Fruit fly (Drosophila melanogaster) whole organism, prepupa: ENCODE measurements around the gene Cyp4ac3.

Experiments
- Blimp-1 ChIP-seq: fragments of 200-800 bp; sonication (Bioruptor generic); optimal IDR thresholded peaks from 3 replicates; lab custom pipeline; 2017; ENCODE audit warnings: missing biosample characterization, missing genetic modification characterization, mild to moderate bottlenecking, moderate library complexity, missing genetic modification reagents
- CG10631 ChIP-seq: fragments of 200-800 bp; sonication (Bioruptor generic); optimal IDR thresholded peaks from 2 replicates; lab custom pipeline; 2016; ENCODE audit warnings: missing biosample characterization, missing genetic modification characterization
- CG11294 ChIP-seq: fragments of 200-800 bp; sonication (Bioruptor generic); IDR thresholded peaks from 2 replicates; pipeline ENCODE4 v1.3.6; 2022; ENCODE audit warnings: missing biosample characterization, missing genetic modification characterization
- CG11762 ChIP-seq: fragments of 200-800 bp; sonication (Bioruptor generic); optimal IDR thresholded peaks from 3 replicates; lab custom pipeline; 2016; ENCODE audit warnings: missing biosample characterization, missing genetic modification characterization; ENCODE audit not compliant: insufficient read depth
- CG11902 ChIP-seq: fragments of 200-800 bp; sonication (Bioruptor generic); optimal IDR thresholded peaks from 3 replicates; lab custom pipeline; 2016; ENCODE audit warnings: missing biosample characterization, missing genetic modification characterization
- CG1621 ChIP-seq: fragments of 200-800 bp; sonication (Bioruptor generic); optimal IDR thresholded peaks from 3 replicates; lab custom pipeline; 2018; ENCODE audit warnings: missing biosample characterization, mild to moderate bottlenecking, missing genetic modification characterization
- CG3032 ChIP-seq: fragments of 200-800 bp; optimal IDR thresholded peaks from 2 replicates; lab custom pipeline; 2019; ENCODE audit warnings: missing biosample characterization, mild to moderate bottlenecking, missing genetic modification characterization, moderate library complexity
- CG3919 ChIP-seq: fragments of 200-800 bp; sonication (Bioruptor generic); optimal IDR thresholded peaks from 3 replicates; lab custom pipeline; 2016; ENCODE audit warnings: missing biosample characterization, missing genetic modification characterization
- CG4318 ChIP-seq: fragments of 200-800 bp; sonication (Bioruptor generic); optimal IDR thresholded peaks from 3 replicates; lab custom pipeline; 2017; ENCODE audit warnings: missing biosample characterization, mild to moderate bottlenecking, missing genetic modification characterization
- CG6163 ChIP-seq: fragments of 200-800 bp; sonication (Bioruptor generic); IDR thresholded peaks from 3 replicates; pipeline ENCODE4 v1.3.6; 2022; ENCODE audit warnings: missing biosample characterization, missing genetic modification characterization
- CG6276 ChIP-seq: fragments of 200-800 bp; sonication (Bioruptor generic); optimal IDR thresholded peaks from 2 replicates; lab custom pipeline; 2017; ENCODE audit warnings: missing biosample characterization, mild to moderate bottlenecking, missing genetic modification characterization
- CG6792 ChIP-seq: fragments of 200-800 bp; sonication (Bioruptor generic); optimal IDR thresholded peaks from 3 replicates; lab custom pipeline; 2016; ENCODE audit warnings: missing biosample characterization, missing genetic modification characterization
- CG6808 ChIP-seq: fragments of 200-800 bp; sonication (Bioruptor generic); optimal IDR thresholded peaks from 3 replicates; lab custom pipeline; 2017; ENCODE audit warnings: missing biosample characterization, missing genetic modification characterization, mild to moderate bottlenecking, moderate library complexity, missing genetic modification reagents
- CG6854 ChIP-seq: fragments of 200-800 bp; sonication (Bioruptor generic); optimal IDR thresholded peaks from 2 replicates; lab custom pipeline; 2017; ENCODE audit warnings: missing biosample characterization, mild to moderate bottlenecking, missing genetic modification characterization
- CG7368 ChIP-seq: fragments of 200-800 bp; sonication (Bioruptor generic); optimal IDR thresholded peaks from 3 replicates; lab custom pipeline; 2016; ENCODE audit warnings: missing biosample characterization, missing genetic modification characterization
- CG8119 ChIP-seq: fragments of 200-800 bp; sonication (Bioruptor generic); IDR thresholded peaks from 3 replicates; pipeline ENCODE4 v1.3.6; 2022; ENCODE audit warnings: missing biosample characterization, missing genetic modification characterization
- CG8319 ChIP-seq: fragments of 200-800 bp; sonication (Bioruptor generic); optimal IDR thresholded peaks from 3 replicates; lab custom pipeline; 2016; ENCODE audit warnings: missing biosample characterization, missing genetic modification characterization
- CG8632 ChIP-seq: fragments of 200-800 bp; sonication (Bioruptor generic); optimal IDR thresholded peaks from 3 replicates; lab custom pipeline; 2016; ENCODE audit warnings: missing biosample characterization, missing genetic modification characterization
- CG9139 ChIP-seq: fragments of 200-800 bp; sonication (Bioruptor generic); optimal IDR thresholded peaks from 3 replicates; lab custom pipeline; 2017; ENCODE audit warnings: missing biosample characterization, mild to moderate bottlenecking, missing genetic modification characterization
- Eip75B ChIP-seq: fragments of 200-800 bp; sonication (Bioruptor generic); optimal IDR thresholded peaks from 3 replicates; lab custom pipeline; 2016; ENCODE audit warnings: missing biosample characterization, missing genetic modification characterization
- Eip78C ChIP-seq: fragments of 200-800 bp; sonication (Bioruptor generic); peaks from one replicate; lab custom pipeline; 2016; ENCODE audit warnings: missing biosample characterization, missing genetic modification characterization
- Eip93F ChIP-seq: fragments of 200-800 bp; sonication (Bioruptor generic); optimal IDR thresholded peaks from 2 replicates; lab custom pipeline; 2016; ENCODE audit warnings: missing biosample characterization, mild to moderate bottlenecking, missing genetic modification characterization
- Gug ChIP-seq: fragments of 200-800 bp; sonication (Bioruptor generic); IDR thresholded peaks from 2 replicates; pipeline ENCODE4 v1.3.6; 2022; ENCODE audit warnings: missing biosample characterization, missing genetic modification characterization
- Hr38 ChIP-seq: sonication (Bioruptor generic); optimal IDR thresholded peaks from 2 replicates; lab custom pipeline; 2016; ENCODE audit warnings: missing biosample characterization, missing genetic modification characterization
- Hr4 ChIP-seq: fragments of 200-800 bp; sonication (Bioruptor generic); optimal IDR thresholded peaks from 3 replicates; lab custom pipeline; 2016; ENCODE audit warnings: missing biosample characterization, missing genetic modification characterization
- Lpt ChIP-seq: fragments of 200-800 bp; sonication (Bioruptor generic); optimal IDR thresholded peaks from 3 replicates; lab custom pipeline; 2016; ENCODE audit warnings: missing biosample characterization, missing genetic modification characterization
- Met ChIP-seq: fragments of 200-800 bp; sonication (Bioruptor generic); optimal IDR thresholded peaks from 3 replicates; lab custom pipeline; 2016; ENCODE audit warnings: missing biosample characterization, missing genetic modification characterization
- Smox ChIP-seq: fragments of 200-800 bp; sonication (Bioruptor generic); optimal IDR thresholded peaks from 3 replicates; lab custom pipeline; 2016; ENCODE audit warnings: missing biosample characterization, missing genetic modification characterization
- Sox102F ChIP-seq: fragments of 200-800 bp; sonication (Bioruptor generic); optimal IDR thresholded peaks from 2 replicates; lab custom pipeline; 2016; ENCODE audit warnings: missing biosample characterization, mild to moderate bottlenecking, missing genetic modification characterization
- Sox14 ChIP-seq: fragments of 200-800 bp; sonication (Bioruptor generic); optimal IDR thresholded peaks from 3 replicates; lab custom pipeline; 2016; ENCODE audit warnings: missing biosample characterization, missing genetic modification characterization
- Sox15 ChIP-seq: fragments of 200-800 bp; sonication (Bioruptor generic); optimal IDR thresholded peaks from 3 replicates; lab custom pipeline; 2016; ENCODE audit warnings: missing biosample characterization, missing genetic modification characterization
- achi ChIP-seq: fragments of 200-800 bp; sonication (Bioruptor generic); optimal IDR thresholded peaks from 3 replicates; lab custom pipeline; 2016; ENCODE audit warnings: missing biosample characterization, missing genetic modification characterization
- acj6 ChIP-seq: fragments of 200-800 bp; sonication (Bioruptor generic); optimal IDR thresholded peaks from 3 replicates; lab custom pipeline; 2016; ENCODE audit warnings: missing biosample characterization, missing genetic modification characterization
- dac ChIP-seq: fragments of 200-800 bp; sonication (Bioruptor generic); optimal IDR thresholded peaks from 2 replicates; lab custom pipeline; 2017; ENCODE audit warnings: missing biosample characterization, mild to moderate bottlenecking, missing genetic modification characterization
- dsx ChIP-seq: fragments of 200-800 bp; optimal IDR thresholded peaks from 3 replicates; lab custom pipeline; 2019; ENCODE audit warnings: missing biosample characterization, mild to moderate bottlenecking, missing genetic modification characterization, moderate library complexity; ENCODE audit not compliant: poor library complexity, severe bottlenecking
- eg ChIP-seq: fragments of 200-800 bp; sonication (Bioruptor generic); IDR thresholded peaks from 3 replicates; pipeline ENCODE4 v1.3.6; 2022; ENCODE audit warnings: missing biosample characterization, missing genetic modification characterization
- esn ChIP-seq: fragments of 200-800 bp; sonication (Bioruptor generic); optimal IDR thresholded peaks from 2 replicates; lab custom pipeline; 2016; ENCODE audit warnings: missing biosample characterization, mild to moderate bottlenecking, missing genetic modification characterization, moderate library complexity
- fd59A ChIP-seq: fragments of 200-800 bp; sonication (Bioruptor generic); optimal IDR thresholded peaks from 2 replicates; lab custom pipeline; 2017; ENCODE audit warnings: missing biosample characterization, mild to moderate bottlenecking, missing genetic modification characterization, missing genetic modification reagents
- fd85E ChIP-seq: fragments of 200-800 bp; sonication (Bioruptor generic); optimal IDR thresholded peaks from 3 replicates; lab custom pipeline; 2016; ENCODE audit warnings: missing biosample characterization, missing genetic modification characterization
- fkh ChIP-seq: fragments of 200-800 bp; sonication (Bioruptor generic); optimal IDR thresholded peaks from 3 replicates; lab custom pipeline; 2017; ENCODE audit warnings: missing biosample characterization, mild to moderate bottlenecking, missing genetic modification characterization, moderate library complexity
- lz ChIP-seq: fragments of 200-800 bp; sonication (Bioruptor generic); optimal IDR thresholded peaks from 3 replicates; lab custom pipeline; 2016; ENCODE audit warnings: missing biosample characterization, missing genetic modification characterization
- net ChIP-seq: fragments of 200-800 bp; sonication (Bioruptor generic); optimal IDR thresholded peaks from 3 replicates; lab custom pipeline; 2016; ENCODE audit warnings: missing biosample characterization, missing genetic modification characterization
- salr ChIP-seq, 2 experiments: fragments of 200-800 bp; sonication (Bioruptor generic); optimal IDR thresholded peaks; 3 replicates each; lab custom pipeline; 2016 to 2018; ENCODE audit warnings: missing biosample characterization in 2 of 2, missing genetic modification characterization in 2 of 2, mild to moderate bottlenecking in 1 of 2
- spab ChIP-seq: fragments of 200-800 bp; sonication (Bioruptor generic); optimal IDR thresholded peaks from 2 replicates; lab custom pipeline; 2017; ENCODE audit warnings: missing biosample characterization, mild to moderate bottlenecking, missing genetic modification characterization, missing genetic modification reagents
- ss ChIP-seq, 2 experiments: fragments of 200-800 bp; sonication (Bioruptor generic); optimal IDR thresholded peaks; 2 replicates in 1 of 2; 3 replicates in 1 of 2; lab custom pipeline; 2017 to 2018; ENCODE audit warnings: mild to moderate bottlenecking in 2 of 2, missing biosample characterization in 2 of 2, missing genetic modification characterization in 2 of 2, moderate library complexity in 1 of 2
- svp ChIP-seq: fragments of 200-800 bp; sonication (Bioruptor generic); peaks from one replicate; lab custom pipeline; 2016; ENCODE audit warnings: missing biosample characterization, missing genetic modification characterization
- topi ChIP-seq: fragments of 200-800 bp; sonication (Bioruptor generic); optimal IDR thresholded peaks from 3 replicates; lab custom pipeline; 2016; ENCODE audit warnings: missing biosample characterization, missing genetic modification characterization
- vri ChIP-seq: fragments of 200-800 bp; sonication (Bioruptor generic); optimal IDR thresholded peaks from 3 replicates; lab custom pipeline; 2016; ENCODE audit warnings: missing biosample characterization, mild to moderate bottlenecking, missing genetic modification characterization

The Cyp4ac3 gene

dm6 chr2L:5292643-5292963 is 24.3 kb downstream of the Cyp4ac3 start (continued):
- TF ChIP-seq CG11294 (GFP tag; lab: Robert Waterston, UW), result peak; percentile 66
- peak; percentile 94 for TF ChIP-seq CG11902 (GFP tag; lab: Kevin White, UChicago)
- peak; percentile 91 for TF ChIP-seq CG6163 (GFP tag; lab: Robert Waterston, UW)
- TF ChIP-seq Gug, result peak; percentile 73
- peak; percentile 33 for TF ChIP-seq Lpt
- peak; percentile 94 for TF ChIP-seq CG8632
- peak; percentile 90 for TF ChIP-seq CG9139 (GFP tag; lab: Kevin White, UChicago)
- peak; percentile 53 for TF ChIP-seq CG4318 (GFP tag; lab: Kevin White, UChicago)
- peak; percentile 72 to 94 for TF ChIP-seq ss (GFP tag; optimal IDR thresholded peaks at IDR 0.05; lab: Kevin White, UChicago)
- TF ChIP-seq CG7368 (GFP tag; lab: Kevin White, UChicago), result peak; percentile 87
- peak; percentile 91 for TF ChIP-seq Eip75B (GFP tag; lab: Kevin White, UChicago)
- TF ChIP-seq CG10631 (GFP tag; lab: Kevin White, UChicago), result peak; percentile 96
- TF ChIP-seq net (GFP tag; lab: Kevin White, UChicago), result peak; percentile 86
- peak; percentile 98 for TF ChIP-seq CG3032 (tag; lab: Kevin White, UChicago)
- TF ChIP-seq fd59A (GFP tag; lab: Kevin White, UChicago), result peak; percentile 95

dm6 chr2L:5292977-5293513 is 24.7 kb downstream of the Cyp4ac3 start:
- peak; percentile 88 for TF ChIP-seq Eip93F
- TF ChIP-seq esn (GFP tag; lab: Kevin White, UChicago), result peak; percentile 96
- TF ChIP-seq Lpt, result peak; percentile 81
- TF ChIP-seq net (GFP tag; lab: Kevin White, UChicago), result peak; percentile 96
- peak; percentile 99 for TF ChIP-seq Sox14 (GFP tag; lab: Kevin White, UChicago)
- TF ChIP-seq CG7368 (GFP tag; lab: Kevin White, UChicago), result peak; percentile 92
- TF ChIP-seq Hr4, result peak; percentile 89
- TF ChIP-seq CG3919, result peak; percentile 95
- peak; percentile 94 for TF ChIP-seq CG8119
- TF ChIP-seq CG6276 (GFP tag; lab: Kevin White, UChicago), result peak; percentile 85
- peak; percentile 86 for TF ChIP-seq CG6854 (GFP tag; lab: Kevin White, UChicago)
- TF ChIP-seq Smox, result peak; percentile 94
- peak; percentile 95 for TF ChIP-seq topi
- peak; percentile 99 for TF ChIP-seq svp (GFP tag; lab: Kevin White, UChicago)
- TF ChIP-seq CG6792 (GFP tag; lab: Kevin White, UChicago), result peak; percentile 96
- TF ChIP-seq vri, result no peak
- TF ChIP-seq fkh, result peak; percentile 70
- peak; percentile 85 for TF ChIP-seq CG8319 (GFP tag; lab: Kevin White, UChicago)
- peak; percentile 95 for TF ChIP-seq CG9139 (GFP tag; lab: Kevin White, UChicago)
- TF ChIP-seq CG1621 (tag; lab: Kevin White, UChicago), result peak; percentile 94
- no peak for TF ChIP-seq Hr38 (GFP tag; lab: Kevin White, UChicago)
- peak; percentile 93 for TF ChIP-seq spab (GFP tag; lab: Kevin White, UChicago)
- TF ChIP-seq fd59A (GFP tag; lab: Kevin White, UChicago), result peak; percentile 95
- TF ChIP-seq CG6808, result peak; percentile 96
- TF ChIP-seq Met (GFP tag; lab: Kevin White, UChicago), result peak; percentile 97
- peak; percentile 97 for TF ChIP-seq CG3032 (tag; lab: Kevin White, UChicago)
- peak; percentile 77 for TF ChIP-seq dac (GFP tag; lab: Kevin White, UChicago)
- TF ChIP-seq fd85E (GFP tag; lab: Kevin White, UChicago), result peak; percentile 86
- peak; percentile 95 for TF ChIP-seq dsx (GFP tag; lab: Kevin White, UChicago)
- TF ChIP-seq Eip78C, result peak; percentile 98
- TF ChIP-seq eg (GFP tag; lab: Robert Waterston, UW), result peak; percentile 92
- TF ChIP-seq lz (GFP tag; lab: Kevin White, UChicago), result peak; percentile 96
- TF ChIP-seq Sox15 (GFP tag; lab: Kevin White, UChicago), result peak; percentile 89
- peak; percentile 94 for TF ChIP-seq CG8632
- TF ChIP-seq acj6 (GFP tag; lab: Kevin White, UChicago), result peak; percentile 96
- TF ChIP-seq salr (GFP tag; optimal IDR thresholded peaks at IDR 0.05; lab: Kevin White, UChicago), result peak; percentile 82 to 86
- peak; percentile 91 for TF ChIP-seq CG11762
- peak; percentile 96 for TF ChIP-seq Sox102F
- peak; percentile 82 for TF ChIP-seq Blimp-1 (GFP tag; lab: Kevin White, UChicago)
- peak; percentile 78 for TF ChIP-seq CG11294 (GFP tag; lab: Robert Waterston, UW)
- peak; percentile 94 for TF ChIP-seq achi (GFP tag; lab: Kevin White, UChicago)
- TF ChIP-seq CG10631 (GFP tag; lab: Kevin White, UChicago), result peak; percentile 92
